Worm (Caenorhabditis elegans): ENCODE results near the gene C06E4.2.

The C06E4.2 gene

DNA sequence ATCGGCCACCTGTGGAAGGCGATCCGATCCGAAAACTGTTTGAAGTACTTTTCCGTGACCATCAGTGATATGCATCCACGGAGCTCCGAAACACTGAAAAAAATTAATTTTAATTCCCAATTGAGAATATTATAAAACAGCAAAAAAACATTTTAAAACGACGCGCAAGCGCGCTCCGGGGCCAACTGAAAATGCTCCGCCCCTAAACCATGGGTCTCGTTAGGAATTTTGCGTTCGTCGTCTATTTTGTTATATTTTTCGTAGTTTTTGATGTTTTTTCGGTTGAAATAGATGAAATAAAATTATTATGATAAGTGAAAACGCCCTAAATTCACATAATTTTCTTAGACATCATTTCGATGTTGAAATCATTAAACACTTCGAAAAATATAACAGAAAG, 36.2 kb upstream of the C06E4.2 start:
- no peak for TF ChIP-seq elt-2 (tag; optimal IDR thresholded peaks at IDR 0.05)
- TF ChIP-seq fax-1 (tag; optimal IDR thresholded peaks at IDR 0.05) = no peak
- TF ChIP-seq che-1 (tag; optimal IDR thresholded peaks at IDR 0.05) = no peak
- TF ChIP-seq unc-42 (tag; optimal IDR thresholded peaks at IDR 0.05) = no peak
- TF ChIP-seq K09A11.1 (tag; optimal IDR thresholded peaks at IDR 0.05; ENCODE audit: insufficient read depth) = no peak
- no peak for TF ChIP-seq nhr-11 (tag; optimal IDR thresholded peaks at IDR 0.05)
- no peak for TF ChIP-seq unc-3 (GFP tag; conservative IDR thresholded peaks at IDR 0.05)
- TF ChIP-seq unc-3 (tag; optimal IDR thresholded peaks at IDR 0.05) = no peak
- no peak for TF ChIP-seq lim-6 (tag; optimal IDR thresholded peaks at IDR 0.05)
- TF ChIP-seq F13H6.1 (tag; optimal IDR thresholded peaks at IDR 0.05) = no peak
- TF ChIP-seq pha-2 (tag; optimal IDR thresholded peaks at IDR 0.05) = no peak
- no peak for TF ChIP-seq unc-86 (tag; optimal IDR thresholded peaks at IDR 0.05)
- no peak for TF ChIP-seq eyg-1 (tag; optimal IDR thresholded peaks at IDR 0.05)
- TF ChIP-seq ama-1 (optimal IDR thresholded peaks at IDR 0.05) = no peak

DNA sequence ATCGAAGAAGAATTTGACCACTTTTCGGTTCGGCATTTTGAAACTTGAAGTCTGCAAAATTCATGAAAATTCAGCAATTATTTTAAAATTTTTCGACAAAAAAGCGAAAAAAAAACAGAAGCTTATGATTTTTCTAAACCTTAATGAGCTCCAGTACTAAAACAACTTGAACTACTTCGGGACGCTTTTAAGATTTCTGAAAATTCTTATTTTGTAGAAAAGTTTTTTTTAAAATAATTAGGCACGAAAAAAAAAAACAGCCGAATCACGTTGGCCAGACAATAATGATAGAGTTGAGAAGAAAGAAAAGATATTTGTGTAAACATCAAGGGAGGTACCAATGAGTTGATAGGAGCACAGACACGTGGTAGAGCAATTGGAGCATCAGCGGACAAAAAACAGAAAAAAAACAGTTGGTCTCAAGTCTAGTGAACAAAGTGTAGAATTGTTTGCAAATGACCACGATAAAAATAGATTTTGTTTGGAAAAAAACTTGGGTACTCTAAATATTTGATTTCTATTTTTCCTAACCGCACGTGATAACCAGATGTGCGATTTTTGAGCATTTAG, 34.5 kb upstream of the C06E4.2 start, which contains the start of gene gstk-2:
TSS of gene gstk-2 (minus strand) at position 51 of the 570 bp plus-strand sequence.
- TF ChIP-seq fax-1 (tag; optimal IDR thresholded peaks at IDR 0.05) (no peak), ceh-14 (tag; optimal IDR thresholded peaks at IDR 0.05) (no peak), elt-2 (tag; optimal IDR thresholded peaks at IDR 0.05) (no peak)

ce11 chrIV:7243913-7244312, 32.8 kb upstream of the C06E4.2 start, which contains the start of gene afmd-1:
TSS of gene afmd-1 (plus strand) at chrIV:7244228.
- TF ChIP-seq Y22D7AL.16 (tag; optimal IDR thresholded peaks at IDR 0.05) (no peak), fkh-6 (tag; optimal IDR thresholded peaks at IDR 0.05) (no peak), fkh-10 (GFP tag; optimal IDR thresholded peaks at IDR 0.05) (no peak), ceh-24 (tag; optimal IDR thresholded peaks at IDR 0.05) (no peak), dmd-4 (tag; optimal IDR thresholded peaks at IDR 0.05; ENCODE audit: borderline replicate concordance) (no peak), npax-4 (tag; optimal IDR thresholded peaks at IDR 0.05) (no peak), hlh-15 (tag; optimal IDR thresholded peaks at IDR 0.05) (no peak), pag-3 (tag; optimal IDR thresholded peaks at IDR 0.05; ENCODE audit: borderline replicate concordance) (no peak), hlh-8 (tag; optimal IDR thresholded peaks at IDR 0.05) (no peak), ceh-18 (tag; optimal IDR thresholded peaks at IDR 0.05) (no peak), tbx-7 (tag; optimal IDR thresholded peaks at IDR 0.05) (no peak), lim-6 (tag; optimal IDR thresholded peaks at IDR 0.05) (no peak), hlh-30 (tag; optimal IDR thresholded peaks at IDR 0.05; ENCODE audit: insufficient read depth) (no peak), elt-4 (tag; optimal IDR thresholded peaks at IDR 0.05) (no peak)

ce11 chrIV:7245592-7245991, 31.2 kb upstream of the C06E4.2 start:
- TF ChIP-seq ztf-16 (tag; optimal IDR thresholded peaks at IDR 0.05) = no peak
- TF ChIP-seq pax-1 (tag; optimal IDR thresholded peaks at IDR 0.05) = no peak
- TF ChIP-seq fax-1 (tag; optimal IDR thresholded peaks at IDR 0.05) = no peak
- TF ChIP-seq syd-9 (tag; optimal IDR thresholded peaks at IDR 0.05) = no peak
- TF ChIP-seq sox-4 (tag; optimal IDR thresholded peaks at IDR 0.05) = no peak
- no peak for TF ChIP-seq hlh-6 (tag; optimal IDR thresholded peaks at IDR 0.05)
- no peak for TF ChIP-seq ceh-19 (GFP tag; optimal IDR thresholded peaks at IDR 0.05)
- no peak for TF ChIP-seq pqm-1 (tag; optimal IDR thresholded peaks at IDR 0.05)
- no peak for TF ChIP-seq F13H6.1 (tag; optimal IDR thresholded peaks at IDR 0.05)
- TF ChIP-seq madf-2 (tag; optimal IDR thresholded peaks at IDR 0.05) = no peak
- no peak for TF ChIP-seq ceh-14 (tag; optimal IDR thresholded peaks at IDR 0.05)
- no peak for TF ChIP-seq hlh-15 (tag; optimal IDR thresholded peaks at IDR 0.05)
- TF ChIP-seq dmd-4 (tag; optimal IDR thresholded peaks at IDR 0.05; ENCODE audit: borderline replicate concordance) = no peak
- TF ChIP-seq gmeb-2 (tag; optimal IDR thresholded peaks at IDR 0.05) = no peak
- TF ChIP-seq ahr-1 (tag; optimal IDR thresholded peaks at IDR 0.05) = no peak
- no peak for TF ChIP-seq eyg-1 (tag; optimal IDR thresholded peaks at IDR 0.05)
- no peak for TF ChIP-seq sdc-2 (tag; optimal IDR thresholded peaks at IDR 0.05)
- no peak for TF ChIP-seq unc-3 (GFP tag; conservative IDR thresholded peaks at IDR 0.05)
- no peak for TF ChIP-seq unc-3 (tag; optimal IDR thresholded peaks at IDR 0.05)
